Worm (Caenorhabditis elegans): ENCODE results near the gene Y110A2AL.6.

DNA sequence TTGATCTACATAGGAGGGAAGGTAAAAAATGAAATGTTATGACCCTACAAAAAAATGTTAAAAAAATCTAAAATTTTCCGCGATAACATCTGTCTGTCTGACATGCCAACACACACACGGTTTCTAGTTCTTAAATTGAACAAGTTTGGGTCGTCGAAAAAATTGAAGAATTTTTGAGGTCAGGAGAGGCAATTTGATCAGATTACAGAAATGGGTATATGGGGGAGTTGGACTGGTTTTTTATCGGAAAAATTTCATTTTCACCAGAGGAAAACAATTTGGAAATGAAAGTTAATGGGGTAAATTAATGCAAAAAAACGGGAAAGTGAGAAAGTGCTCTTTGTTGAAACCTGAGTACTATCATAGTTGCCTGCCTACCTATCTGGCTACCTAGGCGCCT is 12.3 kb upstream of the Y110A2AL.6 start:
- TF ChIP-seq lin-13 (tag; optimal IDR thresholded peaks at IDR 0.05) (no peak), unc-39 (tag; optimal IDR thresholded peaks at IDR 0.05) (no peak), ztf-11 (tag; optimal IDR thresholded peaks at IDR 0.05) (no peak), snpc-4 (tag; optimal IDR thresholded peaks at IDR 0.05) (no peak), blmp-1 (tag; optimal IDR thresholded peaks at IDR 0.05) (no peak), unc-120 (tag; optimal IDR thresholded peaks at IDR 0.05; ENCODE audit: poor library complexity, severe bottlenecking) (no peak), mep-1 (tag; optimal IDR thresholded peaks at IDR 0.05) (no peak)

All from whole organism, mixed stage, embryonic.